Worm (Caenorhabditis elegans) whole organism, late embryonic: Measurements from ENCODE around the gene ilys-3.

Experiments
- F13H6.1 ChIP-seq: sonication (generic microtip); optimal IDR thresholded peaks from 2 replicates; lab custom pipeline; 2016; ENCODE audit warnings: missing genetic modification characterization, missing compliant biosample characterization
- Y22D7AL.16 ChIP-seq: sonication (generic microtip); optimal IDR thresholded peaks from 2 replicates; lab custom pipeline; 2016; ENCODE audit warnings: missing genetic modification characterization, missing compliant biosample characterization
- ceh-14 ChIP-seq: sonication (generic microtip); optimal IDR thresholded peaks from 2 replicates; lab custom pipeline; 2016; ENCODE audit warnings: missing genotype, missing genetic modification characterization, missing compliant biosample characterization
- eyg-1 ChIP-seq: sonication (generic microtip); optimal IDR thresholded peaks from 2 replicates; lab custom pipeline; 2016; ENCODE audit warnings: missing genotype, missing genetic modification characterization, missing compliant biosample characterization
- gmeb-2 ChIP-seq: sonication (generic microtip); optimal IDR thresholded peaks from 2 replicates; lab custom pipeline; 2016; ENCODE audit warnings: missing genetic modification characterization, inconsistent platforms, missing compliant biosample characterization
- lin-11 ChIP-seq: fragments of 200-800 bp; sonication (Bioruptor generic); optimal IDR thresholded peaks from 2 replicates; lab custom pipeline; 2018; ENCODE audit warnings: mild to moderate bottlenecking, missing genetic modification characterization, missing compliant biosample characterization
- nhr-11 ChIP-seq: fragments of 150-350 bp; optimal IDR thresholded peaks from 2 replicates; lab custom pipeline; 2014; ENCODE audit warnings: missing biosample characterization, missing genetic modification characterization
- sox-4 ChIP-seq: sonication (generic microtip); optimal IDR thresholded peaks from 2 replicates; lab custom pipeline; 2017; ENCODE audit warnings: mild to moderate bottlenecking, missing genetic modification characterization, inconsistent platforms, missing compliant biosample characterization
- tbx-2 ChIP-seq: sonication (generic microtip); optimal IDR thresholded peaks from 2 replicates; lab custom pipeline; 2016; ENCODE audit warnings: missing genetic modification characterization, missing compliant biosample characterization

ce11 chrIV:2488520-2488919, 24.3 kb downstream of the ilys-3 start, which contains the start of gene Y69A2AR.19:
- TF ChIP-seq gmeb-2 (no peak), F13H6.1 (tag; lab: Kevin White, UChicago) (no peak), Y22D7AL.16 (tag; lab: Kevin White, UChicago) (no peak), ceh-14 (tag; lab: Kevin White, UChicago) (no peak), nhr-11 (tag; lab: Kevin White, UChicago) (no peak), tbx-2 (no peak), eyg-1 (tag; lab: Kevin White, UChicago) (no peak), sox-4 (tag; lab: Kevin White, UChicago) (no peak), lin-11 (no peak)
